Worm (Caenorhabditis elegans) whole organism, young adult: ENCODE results near the gene sna-3.

Source experiments
- F57C9.4 ChIP-seq: sonication (generic microtip); optimal IDR thresholded peaks from 2 replicates; lab custom pipeline; 2017; ENCODE audit warnings: mild to moderate bottlenecking, missing genetic modification characterization, missing compliant biosample characterization
- K11D2.4 ChIP-seq: fragments of 200-800 bp; sonication (Bioruptor generic); IDR thresholded peaks from 2 replicates; pipeline ENCODE4 v1.3.6; 2022; ENCODE audit warnings: missing genetic modification reagents, missing genetic modification characterization, missing compliant biosample characterization
- T26A5.8 ChIP-seq: sonication (generic microtip); optimal IDR thresholded peaks from 2 replicates; lab custom pipeline; 2016; ENCODE audit warnings: missing genetic modification characterization, missing compliant biosample characterization
- ama-1 ChIP-seq, 3 experiments: fragments of 150-350 bp in 1 of 3; sonication (generic microtip) in 2 of 3; optimal IDR thresholded peaks; 2 replicates each; lab custom pipeline; 2014 to 2018; ENCODE audit warnings: missing biosample characterization in 2 of 3, missing genetic modification characterization in 2 of 3, missing genetic modification reagents in 2 of 3
- aptf-2 ChIP-seq: fragments of 200-800 bp; sonication (Bioruptor generic); conservative IDR thresholded peaks from 2 replicates; pipeline ENCODE4 v1.3.6; 2022; ENCODE audit warnings: missing genetic modification reagents, missing genetic modification characterization, missing compliant biosample characterization
- ceh-100 ChIP-seq: fragments of 200-800 bp; sonication (Bioruptor generic); IDR thresholded peaks from 2 replicates; pipeline ENCODE4 v1.3.6; 2022; ENCODE audit warnings: missing genetic modification reagents, missing genetic modification characterization, missing compliant biosample characterization
- him-1 ChIP-seq: sonication (generic microtip); optimal IDR thresholded peaks from 2 replicates; lab custom pipeline; 2016; ENCODE audit warnings: missing genotype, missing genetic modification reagents, missing genetic modification characterization, missing compliant biosample characterization
- lsl-1 ChIP-seq: fragments of 200-800 bp; sonication (Bioruptor generic); optimal IDR thresholded peaks from 2 replicates; lab custom pipeline; 2018; ENCODE audit warnings: mild to moderate bottlenecking, missing genetic modification characterization, moderate library complexity, missing compliant biosample characterization
- nhr-90 ChIP-seq: sonication (generic microtip); optimal IDR thresholded peaks from 2 replicates; lab custom pipeline; 2016; ENCODE audit warnings: missing genotype, mild to moderate bottlenecking, missing genetic modification characterization, missing compliant biosample characterization
- snpc-3.4 ChIP-seq: sonication (generic microtip); optimal IDR thresholded peaks from 2 replicates; lab custom pipeline; 2017; ENCODE audit warnings: missing genetic modification characterization, mild to moderate bottlenecking, missing compliant biosample characterization, antibody characterized with exemption, moderate library complexity, missing genotype, missing genetic modification reagents
- tbx-9 ChIP-seq: sonication (generic microtip); optimal IDR thresholded peaks from 2 replicates; lab custom pipeline; 2016; ENCODE audit warnings: borderline replicate concordance, missing genetic modification characterization, inconsistent platforms, missing compliant biosample characterization
- unc-62 ChIP-seq: fragments of 150-350 bp; optimal IDR thresholded peaks from 2 replicates; lab custom pipeline; 2014; ENCODE audit warnings: missing biosample characterization, missing genetic modification reagents, missing genetic modification characterization

- TF ChIP-seq snpc-3.4 (tag; lab: Kevin White, UChicago) (no peak), ceh-100 (GFP tag; lab: Robert Waterston, UW) (no peak), aptf-2 (GFP tag; lab: Robert Waterston, UW) (no peak), lsl-1 (no peak), F57C9.4 (tag; lab: Kevin White, UChicago) (no peak), unc-62 (GFP tag; lab: Kevin White, UChicago) (no peak), him-1 (tag; lab: Kevin White, UChicago) (no peak), tbx-9 (tag; lab: Kevin White, UChicago) (no peak), nhr-90 (no peak), T26A5.8 (tag; lab: Kevin White, UChicago) (no peak), K11D2.4 (no peak), ama-1 (optimal IDR thresholded peaks at IDR 0.05; lab: Kevin White, UChicago) (no peak), ama-1 (GFP tag; optimal IDR thresholded peaks at IDR 0.05; lab: Kevin White, UChicago) (no peak)
Measured at ce11 chrIII:6176172-6176571, 29.8 kb downstream of the sna-3 start.
